Fruit fly (Drosophila melanogaster) whole organism, embryonic: ENCODE data around the gene ATPsynG.

Experiments
- CG10431 ChIP-seq: fragments of 200-800 bp; sonication (Bioruptor generic); optimal IDR thresholded peaks from 3 replicates; lab custom pipeline; 2018; ENCODE audit warnings: missing biosample characterization, mild to moderate bottlenecking, missing genetic modification characterization
- CG10462 ChIP-seq: fragments of 200-800 bp; sonication (Bioruptor generic); optimal IDR thresholded peaks from 2 replicates; lab custom pipeline; 2016; ENCODE audit warnings: missing biosample characterization, missing genetic modification characterization
- CG10654 ChIP-seq: fragments of 200-800 bp; sonication (Bioruptor generic); optimal IDR thresholded peaks from 2 replicates; lab custom pipeline; 2016; ENCODE audit warnings: missing biosample characterization, missing genetic modification characterization
- CG12299 ChIP-seq: fragments of 200-800 bp; sonication (Bioruptor generic); optimal IDR thresholded peaks from 2 replicates; lab custom pipeline; 2018; ENCODE audit warnings: missing biosample characterization, mild to moderate bottlenecking, missing genetic modification characterization
- CG1233 ChIP-seq: fragments of 200-800 bp; sonication (Bioruptor generic); optimal IDR thresholded peaks from 4 replicates; lab custom pipeline; 2018; ENCODE audit warnings: missing biosample characterization, mild to moderate bottlenecking, missing genetic modification characterization
- CG13296 ChIP-seq: fragments of 200-800 bp; sonication (Bioruptor generic); optimal IDR thresholded peaks from 3 replicates; lab custom pipeline; 2018; ENCODE audit warnings: missing biosample characterization, mild to moderate bottlenecking, missing genetic modification characterization
- CG14965 ChIP-seq: fragments of 200-800 bp; sonication (Bioruptor generic); optimal IDR thresholded peaks from 2 replicates; lab custom pipeline; 2016; ENCODE audit warnings: missing biosample characterization, missing genetic modification characterization, borderline replicate concordance
- CG15269 ChIP-seq: fragments of 200-800 bp; sonication (Bioruptor generic); optimal IDR thresholded peaks from 2 replicates; lab custom pipeline; 2018; ENCODE audit warnings: missing biosample characterization, mild to moderate bottlenecking, missing genetic modification characterization, moderate library complexity
- CG1647 ChIP-seq: fragments of 200-800 bp; sonication (Bioruptor generic); optimal IDR thresholded peaks from 3 replicates; lab custom pipeline; 2016; ENCODE audit warnings: missing biosample characterization, missing genetic modification characterization
- CG16863 ChIP-seq: fragments of 200-800 bp; sonication (Bioruptor generic); optimal IDR thresholded peaks from 3 replicates; lab custom pipeline; 2016; ENCODE audit warnings: missing biosample characterization, missing genetic modification characterization
- CG17328 ChIP-seq: fragments of 200-800 bp; sonication (Bioruptor generic); IDR thresholded peaks from 2 replicates; pipeline ENCODE4 v1.3.6; 2022; ENCODE audit warnings: missing biosample characterization, missing genetic modification characterization
- CG17361 ChIP-seq: fragments of 200-800 bp; sonication (Bioruptor generic); IDR thresholded peaks from 3 replicates; pipeline ENCODE4 v1.3.6; 2022; ENCODE audit warnings: missing biosample characterization, missing genetic modification characterization
- CG17802 ChIP-seq: fragments of 200-800 bp; sonication (Bioruptor generic); optimal IDR thresholded peaks from 2 replicates; lab custom pipeline; 2018; ENCODE audit warnings: missing biosample characterization, mild to moderate bottlenecking, missing genetic modification characterization, moderate library complexity
- CG17912 ChIP-seq: fragments of 200-800 bp; sonication (Bioruptor generic); optimal IDR thresholded peaks from 2 replicates; lab custom pipeline; 2018; ENCODE audit warnings: missing biosample characterization, mild to moderate bottlenecking, missing genetic modification characterization
- CG2712 ChIP-seq: fragments of 200-800 bp; optimal IDR thresholded peaks from 3 replicates; lab custom pipeline; 2019; ENCODE audit warnings: missing biosample characterization, mild to moderate bottlenecking, missing genetic modification characterization, moderate library complexity
- CG30020 ChIP-seq: fragments of 200-800 bp; optimal IDR thresholded peaks from 2 replicates; lab custom pipeline; 2019; ENCODE audit warnings: missing biosample characterization, mild to moderate bottlenecking, missing genetic modification characterization, moderate library complexity
- CG31224 ChIP-seq: fragments of 200-800 bp; sonication (Bioruptor generic); IDR thresholded peaks from 2 replicates; pipeline ENCODE4 v1.3.6; 2022; ENCODE audit warnings: missing biosample characterization, missing genetic modification characterization
- CG31365 ChIP-seq: fragments of 200-800 bp; sonication (Bioruptor generic); optimal IDR thresholded peaks from 2 replicates; lab custom pipeline; 2018; ENCODE audit warnings: missing biosample characterization, mild to moderate bottlenecking, missing genetic modification characterization
- CG3995 ChIP-seq: fragments of 200-800 bp; sonication (Bioruptor generic); optimal IDR thresholded peaks from 3 replicates; lab custom pipeline; 2016; ENCODE audit warnings: missing biosample characterization, missing genetic modification characterization
- CG4360 ChIP-seq: fragments of 200-800 bp; sonication (Bioruptor generic); IDR thresholded peaks from 2 replicates; pipeline ENCODE4 v1.3.6; 2022; ENCODE audit warnings: missing biosample characterization, missing genetic modification characterization
- CG5245 ChIP-seq: fragments of 200-800 bp; sonication (Bioruptor generic); optimal IDR thresholded peaks from 3 replicates; lab custom pipeline; 2016; ENCODE audit warnings: missing biosample characterization, missing genetic modification characterization
- CG6654 ChIP-seq: fragments of 200-800 bp; sonication (Bioruptor generic); optimal IDR thresholded peaks from 2 replicates; lab custom pipeline; 2017; ENCODE audit warnings: missing biosample characterization, mild to moderate bottlenecking, missing genetic modification characterization
- CG7357 ChIP-seq: fragments of 200-800 bp; sonication (Bioruptor generic); IDR thresholded peaks from 3 replicates; pipeline ENCODE4 v1.3.6; 2022; ENCODE audit warnings: missing biosample characterization, missing genetic modification characterization
- CG9876 ChIP-seq: fragments of 200-800 bp; sonication (Bioruptor generic); optimal IDR thresholded peaks from 2 replicates; lab custom pipeline; 2016; ENCODE audit warnings: missing biosample characterization, missing genetic modification characterization
- D ChIP-seq, 2 experiments: fragments of 200-800 bp in 1 of 2; fragments of >200 bp in 1 of 2; sonication (Bioruptor generic) in 1 of 2; optimal IDR thresholded peaks; 2 replicates in 1 of 2; 3 replicates in 1 of 2; lab custom pipeline; 2017; ENCODE audit warnings: mild to moderate bottlenecking in 1 of 2, missing biosample characterization in 1 of 2, missing genetic modification characterization in 1 of 2, missing genetic modification reagents in 1 of 2
- Dip3 ChIP-seq: fragments of 200-800 bp; sonication (Bioruptor generic); optimal IDR thresholded peaks from 3 replicates; lab custom pipeline; 2016; ENCODE audit warnings: missing biosample characterization, missing genetic modification characterization
- Hmx ChIP-seq: fragments of 200-800 bp; sonication (Bioruptor generic); optimal IDR thresholded peaks from 2 replicates; lab custom pipeline; 2016; ENCODE audit warnings: missing biosample characterization, missing genetic modification characterization
- Hsf ChIP-seq: fragments of 200-800 bp; sonication (Bioruptor generic); optimal IDR thresholded peaks from 3 replicates; lab custom pipeline; 2016; ENCODE audit warnings: missing biosample characterization, missing genetic modification characterization
- MBD-R2 ChIP-seq: fragments of 200-800 bp; sonication (Bioruptor generic); IDR thresholded peaks from 2 replicates; pipeline ENCODE4 v1.3.6; 2022; ENCODE audit warnings: missing biosample characterization, missing genetic modification characterization
- Med ChIP-seq: fragments of 200-800 bp; sonication (Bioruptor generic); peaks from one replicate; lab custom pipeline; 2016; ENCODE audit warnings: missing biosample characterization, missing genetic modification characterization, mild to moderate bottlenecking, inconsistent platforms, moderate library complexity
- Nf-YC ChIP-seq: fragments of 200-800 bp; optimal IDR thresholded peaks from 3 replicates; lab custom pipeline; 2019; ENCODE audit warnings: missing biosample characterization, mild to moderate bottlenecking, missing genetic modification characterization, moderate library complexity
- Spps ChIP-seq: fragments of 200-800 bp; sonication (Bioruptor generic); optimal IDR thresholded peaks from 2 replicates; lab custom pipeline; 2018; ENCODE audit warnings: missing biosample characterization, mild to moderate bottlenecking, missing genetic modification characterization
- en ChIP-seq: fragments of 200-800 bp; sonication (Bioruptor generic); optimal IDR thresholded peaks from 2 replicates; lab custom pipeline; 2016; ENCODE audit warnings: missing biosample characterization, missing genetic modification characterization
- eyg ChIP-seq: fragments of 200-800 bp; sonication (Bioruptor generic); optimal IDR thresholded peaks from 3 replicates; lab custom pipeline; 2016; ENCODE audit warnings: missing biosample characterization, missing genetic modification characterization
- grn ChIP-seq: fragments of 200-800 bp; sonication (Bioruptor generic); optimal IDR thresholded peaks from 3 replicates; lab custom pipeline; 2017; ENCODE audit warnings: missing biosample characterization, missing genetic modification characterization
- gro ChIP-seq: fragments of 200-800 bp; sonication (Bioruptor generic); optimal IDR thresholded peaks from 2 replicates; lab custom pipeline; 2016; ENCODE audit warnings: missing biosample characterization, missing genetic modification characterization
- gsb ChIP-seq: fragments of 200-800 bp; sonication (Bioruptor generic); IDR thresholded peaks from 2 replicates; pipeline ENCODE4 v1.3.6; 2022; ENCODE audit warnings: missing biosample characterization, missing genetic modification characterization
- hb ChIP-seq: fragments of 200-800 bp; sonication (Bioruptor generic); IDR thresholded peaks from 3 replicates; pipeline ENCODE4 v1.3.6; 2022; ENCODE audit warnings: missing biosample characterization, missing genetic modification characterization; ENCODE audit not compliant: partially characterized antibody
- inv ChIP-seq: fragments of 200-800 bp; sonication (Bioruptor generic); IDR thresholded peaks from 2 replicates; pipeline ENCODE4 v1.3.6; 2022; ENCODE audit warnings: missing biosample characterization, missing genetic modification characterization; ENCODE audit not compliant: partially characterized antibody
- nau ChIP-seq: fragments of 200-800 bp; sonication (Bioruptor generic); optimal IDR thresholded peaks from 3 replicates; lab custom pipeline; 2017; ENCODE audit warnings: missing biosample characterization, mild to moderate bottlenecking, missing genetic modification characterization, missing genetic modification reagents
- nom ChIP-seq: fragments of 200-800 bp; sonication (Bioruptor generic); optimal IDR thresholded peaks from 2 replicates; lab custom pipeline; 2017; ENCODE audit warnings: missing biosample characterization, missing genetic modification characterization, mild to moderate bottlenecking, moderate library complexity, missing genetic modification reagents
- otp ChIP-seq: fragments of 200-800 bp; sonication (Bioruptor generic); IDR thresholded peaks from 3 replicates; pipeline ENCODE4, ENCODE4 v1.3.6; 2022; ENCODE audit warnings: missing biosample characterization, missing genetic modification characterization
- phol ChIP-seq: fragments of 200-800 bp; sonication (Bioruptor generic); optimal IDR thresholded peaks from 3 replicates; lab custom pipeline; 2018; ENCODE audit warnings: missing biosample characterization, mild to moderate bottlenecking, missing genetic modification characterization, moderate library complexity
- pum ChIP-seq: fragments of 200-800 bp; sonication (Bioruptor generic); optimal IDR thresholded peaks from 2 replicates; lab custom pipeline; 2016; ENCODE audit warnings: missing biosample characterization, missing genetic modification characterization
- salm ChIP-seq: fragments of 200-800 bp; sonication (Bioruptor generic); optimal IDR thresholded peaks from 2 replicates; lab custom pipeline; 2018; ENCODE audit warnings: missing biosample characterization, mild to moderate bottlenecking, missing genetic modification characterization
- sens-2 ChIP-seq: fragments of 200-800 bp; sonication (Bioruptor generic); IDR thresholded peaks from 2 replicates; pipeline ENCODE4 v1.3.6; 2022; ENCODE audit warnings: missing biosample characterization, missing genetic modification characterization
- sima ChIP-seq: fragments of 200-800 bp; sonication (Bioruptor generic); optimal IDR thresholded peaks from 2 replicates; lab custom pipeline; 2016; ENCODE audit warnings: missing biosample characterization, missing genetic modification characterization
- tgo ChIP-seq: fragments of 200-800 bp; sonication (Bioruptor generic); IDR thresholded peaks from 3 replicates; pipeline ENCODE4 v1.3.6; 2022; ENCODE audit warnings: missing biosample characterization, missing genetic modification characterization
- tio ChIP-seq: fragments of 200-800 bp; sonication (Bioruptor generic); optimal IDR thresholded peaks from 2 replicates; lab custom pipeline; 2017; ENCODE audit warnings: missing biosample characterization, missing genetic modification characterization, inconsistent platforms

Gene ATPsynG

dm6 chr2L:11003925-11004673 is 27.9 kb upstream of the ATPsynG start, which contains the start of gene RpL9 (continued):
- TF ChIP-seq CG10431 (GFP tag; lab: Kevin White, UChicago) (peak; percentile 82), CG5245 (GFP tag; lab: Kevin White, UChicago) (peak; percentile 20), CG14965 (no peak), CG1647 (GFP tag; lab: Kevin White, UChicago) (peak; percentile 50), salm (tag; lab: Kevin White, UChicago) (peak; percentile 73), sima (peak; percentile 9), CG17912 (GFP tag; lab: Kevin White, UChicago) (peak; percentile 91), CG6654 (GFP tag; lab: Kevin White, UChicago) (peak; percentile 29), D (optimal IDR thresholded peaks at IDR 0.05; lab: Kevin White, UChicago) (no peak), D (GFP tag; optimal IDR thresholded peaks at IDR 0.05; lab: Kevin White, UChicago) (peak; percentile 61), nom (GFP tag; lab: Kevin White, UChicago) (peak; percentile 88), nau (GFP tag; lab: Kevin White, UChicago) (peak; percentile 84), Dip3 (GFP tag; lab: Kevin White, UChicago) (peak; percentile 45), hb (GFP tag; lab: Robert Waterston, UW) (no peak), inv (GFP tag; lab: Robert Waterston, UW) (no peak), MBD-R2 (GFP tag; lab: Robert Waterston, UW) (peak; percentile 69), Nf-YC (no peak), tio (GFP tag; lab: Kevin White, UChicago) (no peak), CG9876 (GFP tag; lab: Kevin White, UChicago) (peak; percentile 33), CG17361 (GFP tag; lab: Robert Waterston, UW) (peak; percentile 50; the same call in 2 of the 3 replicates), Hmx (GFP tag; lab: Kevin White, UChicago) (no peak), CG15269 (tag; lab: Kevin White, UChicago) (no peak), gsb (GFP tag; lab: Robert Waterston, UW) (peak; percentile 46; the same call in 1 of the 2 replicates), CG17802 (peak; percentile 48), pum (GFP tag; lab: Kevin White, UChicago) (peak; percentile 20), CG7357 (GFP tag; lab: Robert Waterston, UW) (0 out of 3 replicates have a peak, but pooled peaks have one; percentile 25), CG12299 (tag; lab: Kevin White, UChicago) (peak; percentile 78), grn (no peak), CG13296 (GFP tag; lab: Kevin White, UChicago) (peak; percentile 89), otp (peak; percentile 92), eyg (GFP tag; lab: Kevin White, UChicago) (peak; percentile 70), CG30020 (tag; lab: Kevin White, UChicago) (peak; percentile 17), phol (peak; percentile 61), CG3995 (GFP tag; lab: Kevin White, UChicago) (peak; percentile 45), Hsf (peak; percentile 52), Med (GFP tag; lab: Kevin White, UChicago) (peak; percentile 97), gro (GFP tag; lab: Kevin White, UChicago) (peak; percentile 73), CG10654 (GFP tag; lab: Kevin White, UChicago) (peak; percentile 33), Spps (tag; lab: Kevin White, UChicago) (peak; percentile 58), CG10462 (GFP tag; lab: Kevin White, UChicago) (no peak), en (peak; percentile 68), CG2712 (peak; percentile 50), CG4360 (peak; percentile 23), sens-2 (GFP tag; lab: Robert Waterston, UW) (peak; percentile 84), CG31224 (peak; percentile 49; the same call in 1 of the 2 replicates), tgo (GFP tag; lab: Robert Waterston, UW) (peak; percentile 33; the same call in 1 of the 3 replicates), CG1233 (GFP tag; lab: Kevin White, UChicago) (peak; percentile 83), CG17328 (GFP tag; lab: Robert Waterston, UW) (peak; percentile 90; the same call in 1 of the 2 replicates), CG31365 (peak; percentile 80), CG16863 (GFP tag; lab: Kevin White, UChicago) (no peak)
